4 worm cellular contexts compared by ENCODE assay signal in genomic region chrIII:8065101-8065500, ce11.
TF ChIP-seq lines count a peak whose summit lies in the region.

No protein-coding gene starts in this region.

TF ChIP-seq in whole organism, L1 larva, 84 proteins besides CTCF, POLR2A, EP300 and RAD21:
- no peak for TF ChIP-seq C34B4.2 (tag; optimal IDR thresholded peaks at IDR 0.05; lab: Kevin White, UChicago)
- no peak for TF ChIP-seq irx-1 (tag; optimal IDR thresholded peaks at IDR 0.05; lab: Kevin White, UChicago)
- no peak for TF ChIP-seq jun-1 (tag; optimal IDR thresholded peaks at IDR 0.05; lab: Kevin White, UChicago)
- no peak for TF ChIP-seq nhr-20 (tag; optimal IDR thresholded peaks at IDR 0.05; lab: Kevin White, UChicago)
- TF ChIP-seq C04F5.9 (tag; optimal IDR thresholded peaks at IDR 0.05; lab: Kevin White, UChicago) = no peak
- peak in 1 of 2 experiments; percentile 50 for TF ChIP-seq lsy-2 (tag; optimal IDR thresholded peaks at IDR 0.05; lab: Kevin White, UChicago)
- TF ChIP-seq snu-23 (GFP tag; optimal IDR thresholded peaks at IDR 0.05; lab: Kevin White, UChicago) = peak; percentile 17
- TF ChIP-seq sup-37 (GFP tag; optimal IDR thresholded peaks at IDR 0.05; lab: Kevin White, UChicago) = no peak
- no peak for TF ChIP-seq ztf-11 (tag; optimal IDR thresholded peaks at IDR 0.05; lab: Kevin White, UChicago)
- TF ChIP-seq blmp-1 (tag; optimal IDR thresholded peaks at IDR 0.05; lab: Kevin White, UChicago) = peak; percentile 65
- no peak for TF ChIP-seq unc-62 (GFP tag; optimal IDR thresholded peaks at IDR 0.05; lab: Kevin White, UChicago)
- TF ChIP-seq nhr-84 (tag; optimal IDR thresholded peaks at IDR 0.05; lab: Kevin White, UChicago) = no peak
- no peak for TF ChIP-seq dpl-1 (GFP tag; optimal IDR thresholded peaks at IDR 0.05; lab: Kevin White, UChicago)

TF ChIP-seq in whole organism, L3 larva, 47 proteins besides CTCF, POLR2A, EP300 and RAD21:
- TF ChIP-seq nfya-1 (tag; optimal IDR thresholded peaks at IDR 0.05; lab: Kevin White, UChicago; ENCODE audit: insufficient read depth) = peak; percentile 94
- TF ChIP-seq aly-2 (tag; optimal IDR thresholded peaks at IDR 0.05; lab: Kevin White, UChicago) = no peak
- TF ChIP-seq skn-1 (tag; optimal IDR thresholded peaks at IDR 0.05; lab: Kevin White, UChicago) = no peak

TF ChIP-seq in whole organism, late embryonic, 69 proteins besides CTCF, POLR2A, EP300 and RAD21:
- TF ChIP-seq nfya-1 (tag; optimal IDR thresholded peaks at IDR 0.05; lab: Kevin White, UChicago) (peak; percentile 90), fax-1 (tag; optimal IDR thresholded peaks at IDR 0.05; lab: Kevin White, UChicago) (no peak)

TF ChIP-seq in whole organism, mixed stage, embryonic, 35 proteins besides CTCF, POLR2A, EP300 and RAD21:
- TF ChIP-seq sem-2 (GFP tag; optimal IDR thresholded peaks at IDR 0.05; lab: Kevin White, UChicago) (no peak), lsy-2 (tag; optimal IDR thresholded peaks at IDR 0.05; lab: Kevin White, UChicago) (peak; percentile 66)
